Fruit fly (Drosophila melanogaster): ENCODE results near the gene CG6683.

DNA sequence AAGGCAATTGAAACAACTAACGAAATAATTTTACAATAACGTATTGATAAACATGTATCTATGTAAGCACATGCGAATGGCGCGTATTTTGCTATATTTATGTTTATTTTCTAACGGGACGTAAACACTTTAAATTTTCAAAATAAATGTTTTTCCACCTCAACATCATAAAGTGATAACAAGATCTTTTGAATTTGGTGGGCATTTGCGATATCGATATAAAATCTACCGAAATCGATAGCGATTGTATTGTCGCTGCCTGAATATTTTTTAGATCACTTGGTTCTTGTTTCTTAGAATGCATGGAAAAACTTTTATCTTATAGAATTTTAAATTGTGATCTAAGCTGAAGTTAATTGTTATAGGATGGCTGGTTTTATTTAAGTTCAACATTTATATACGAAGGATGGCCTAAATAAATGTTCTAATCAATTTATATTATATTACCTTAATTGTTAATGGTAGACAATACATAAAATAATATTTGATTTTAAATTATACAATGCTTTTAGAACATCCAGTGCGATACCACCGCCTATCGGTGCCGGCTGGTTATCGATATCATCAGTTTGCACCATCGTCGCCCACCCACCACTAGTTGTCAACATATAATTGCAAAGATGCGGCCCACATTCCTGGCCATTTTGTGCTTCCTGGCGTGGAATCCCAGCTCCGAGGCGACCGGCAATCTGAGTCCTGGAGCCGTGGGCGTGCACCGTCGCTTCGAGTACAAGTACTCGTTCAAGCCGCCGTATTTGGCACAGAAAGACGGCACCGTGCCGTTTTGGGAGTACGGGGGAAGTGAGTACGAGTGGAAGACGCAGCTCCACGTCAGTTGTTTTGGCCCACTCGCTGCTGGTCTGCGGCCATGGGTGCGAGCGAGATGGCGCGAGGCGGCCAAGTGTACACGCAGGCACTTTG lies 19.9 kb upstream of the CG6683 start, which contains the start of gene ergic53:
- TF ChIP-seq Dfd (GFP tag; optimal IDR thresholded peaks at IDR 0.05) (no peak), psq (GFP tag; optimal IDR thresholded peaks at IDR 0.05) (no peak), br (GFP tag; optimal IDR thresholded peaks at IDR 0.05) (no peak), Hr78 (GFP tag; optimal IDR thresholded peaks at IDR 0.05) (no peak), Mio (GFP tag; optimal IDR thresholded peaks at IDR 0.05) (no peak), jim (GFP tag; optimal IDR thresholded peaks at IDR 0.05) (no peak), OdsH (GFP tag; optimal IDR thresholded peaks at IDR 0.05) (no peak), Hr83 (GFP tag; optimal IDR thresholded peaks at IDR 0.05; ENCODE audit: poor library complexity, severe bottlenecking) (no peak), lola (GFP tag; optimal IDR thresholded peaks at IDR 0.05) (no peak), Rel (GFP tag; optimal IDR thresholded peaks at IDR 0.05) (no peak), Rel (tag; optimal IDR thresholded peaks at IDR 0.05) (peak; percentile 32)

All from whole organism, wandering third instar larva.